Worm (Caenorhabditis elegans): Measurements from ENCODE around the gene F19G12.9.
"Not testable (repeated sequence)": the region's sequence is repeated elsewhere in the genome, so short reads cannot be mapped to it uniquely, and the experiment has no call there.

DNA sequence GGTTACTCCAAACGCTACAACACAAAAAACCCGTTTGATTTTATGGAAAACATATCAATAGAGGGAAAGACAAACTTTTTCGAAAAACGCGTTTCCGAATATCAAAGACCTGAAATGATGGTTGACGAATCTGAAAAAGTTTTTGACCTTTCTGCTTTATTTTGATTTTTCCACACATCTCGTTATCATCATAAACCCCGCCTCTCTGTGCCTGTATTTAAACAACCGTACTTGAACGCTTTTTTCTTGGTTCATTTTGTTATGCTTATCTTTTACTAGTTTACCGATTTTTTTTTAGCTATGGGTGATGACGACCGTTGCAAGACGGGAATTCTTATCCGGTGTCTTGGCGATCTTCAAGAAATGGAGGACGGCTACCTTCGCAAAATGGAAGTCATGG, 11.7 kb downstream of the F19G12.9 start, which contains the start of gene F19G12.1:
- TF ChIP-seq pes-1 (GFP tag; IDR thresholded peaks at IDR 0.05); ama-1 (optimal IDR thresholded peaks at IDR 0.05); flt-1 (GFP tag; IDR thresholded peaks at IDR 0.05); aly-1 (tag; optimal IDR thresholded peaks at IDR 0.05); sea-1 (GFP tag; conservative IDR thresholded peaks at IDR 0.05); B0310.2 (tag; optimal IDR thresholded peaks at IDR 0.05); ceh-36 (tag; optimal IDR thresholded peaks at IDR 0.05); tbx-37 (GFP tag; conservative IDR thresholded peaks at IDR 0.05); hmbx-1 (tag; optimal IDR thresholded peaks at IDR 0.05); hnd-1 (tag; optimal IDR thresholded peaks at IDR 0.05); ceh-13 (GFP tag; optimal IDR thresholded peaks at IDR 0.05); F13C5.2 (tag; optimal IDR thresholded peaks at IDR 0.05); hmg-4 (GFP tag; optimal IDR thresholded peaks at IDR 0.05); tbx-11 (GFP tag; IDR thresholded peaks at IDR 0.05): not testable (repeated sequence)

All from whole organism, early embryonic.